Worm (Caenorhabditis elegans) whole organism, young adult: ENCODE data around the gene nep-17.

Experiments
- F49E8.2 ChIP-seq: sonication (generic microtip); optimal IDR thresholded peaks from 3 replicates; lab custom pipeline; 2017; ENCODE audit warnings: missing genetic modification characterization, mild to moderate bottlenecking, missing compliant biosample characterization, antibody characterized with exemption, moderate library complexity; ENCODE audit not compliant: insufficient read depth
- ama-1 ChIP-seq, 3 experiments: fragments of 150-350 bp in 1 of 3; sonication (generic microtip) in 2 of 3; optimal IDR thresholded peaks; 2 replicates each; lab custom pipeline; 2014 to 2018; ENCODE audit warnings: missing biosample characterization in 2 of 3, missing genetic modification characterization in 2 of 3, missing genetic modification reagents in 2 of 3
- dpl-1 ChIP-seq: fragments of 150-350 bp; optimal IDR thresholded peaks from 2 replicates; lab custom pipeline; 2014; ENCODE audit warnings: missing biosample characterization, missing genetic modification reagents, missing genetic modification characterization
- fkh-3 ChIP-seq: sonication (generic microtip); optimal IDR thresholded peaks from 2 replicates; lab custom pipeline; 2016; ENCODE audit warnings: mild to moderate bottlenecking, missing genetic modification characterization, missing compliant biosample characterization
- madf-6 ChIP-seq: fragments of 200-800 bp; sonication (Bioruptor generic); IDR thresholded peaks from 2 replicates; pipeline ENCODE4 v1.3.6; 2022; ENCODE audit warnings: missing genetic modification reagents, missing genetic modification characterization, missing compliant biosample characterization
- nhr-90 ChIP-seq: sonication (generic microtip); optimal IDR thresholded peaks from 2 replicates; lab custom pipeline; 2016; ENCODE audit warnings: missing genotype, mild to moderate bottlenecking, missing genetic modification characterization, missing compliant biosample characterization
- xnd-1 ChIP-seq: sonication (generic microtip); optimal IDR thresholded peaks from 2 replicates; lab custom pipeline; 2016; ENCODE audit warnings: missing genotype, missing genetic modification reagents, missing genetic modification characterization, missing compliant biosample characterization

- TF ChIP-seq nhr-90 (tag; lab: Kevin White, UChicago) (no peak), madf-6 (GFP tag; lab: Robert Waterston, UW) (no peak), ama-1 (optimal IDR thresholded peaks at IDR 0.05; lab: Kevin White, UChicago) (no peak), ama-1 (GFP tag; optimal IDR thresholded peaks at IDR 0.05; lab: Kevin White, UChicago) (no peak), xnd-1 (tag; lab: Kevin White, UChicago) (no peak), fkh-3 (tag; lab: Kevin White, UChicago) (no peak), F49E8.2 (tag; lab: Kevin White, UChicago) (no peak), dpl-1 (GFP tag; lab: Kevin White, UChicago) (no peak)
Observed at ce11 chrII:13494175-13494650, 13.4 kb upstream of the nep-17 start, which contains the start of gene ndua-7.
